Fruit fly (Drosophila melanogaster) whole organism, wandering third instar larva: ENCODE measurements around the gene Sf3b3.

Source experiments
- Abd-B ChIP-seq: fragments of >200 bp; optimal IDR thresholded peaks from 2 replicates; lab custom pipeline; 2017; ENCODE audit warnings: missing biosample characterization, missing genetic modification characterization
- Dfd ChIP-seq: fragments of >200 bp; optimal IDR thresholded peaks from 2 replicates; lab custom pipeline; 2017; ENCODE audit warnings: missing biosample characterization, missing genetic modification characterization
- Hr78 ChIP-seq: fragments of >200 bp; optimal IDR thresholded peaks from 2 replicates; lab custom pipeline; 2017; ENCODE audit warnings: missing biosample characterization, missing genetic modification characterization
- br ChIP-seq: fragments of 200-800 bp; sonication (Bioruptor generic); optimal IDR thresholded peaks from 2 replicates; lab custom pipeline; 2016; ENCODE audit warnings: missing biosample characterization, missing genetic modification characterization
- ey ChIP-seq: fragments of 200-800 bp; sonication (Bioruptor generic); optimal IDR thresholded peaks from 2 replicates; lab custom pipeline; 2016; ENCODE audit warnings: missing biosample characterization, missing genetic modification characterization
- fru ChIP-seq: fragments of 200-800 bp; sonication (Bioruptor generic); optimal IDR thresholded peaks from 3 replicates; lab custom pipeline; 2016; ENCODE audit warnings: missing biosample characterization, mild to moderate bottlenecking, missing genetic modification characterization
- lola ChIP-seq: fragments of >200 bp; optimal IDR thresholded peaks from 2 replicates; lab custom pipeline; 2017; ENCODE audit warnings: missing biosample characterization, missing genetic modification characterization
- pan ChIP-seq: fragments of >200 bp; optimal IDR thresholded peaks from 2 replicates; lab custom pipeline; 2017
- rgr ChIP-seq: fragments of 200-800 bp; sonication (Bioruptor generic); optimal IDR thresholded peaks from 3 replicates; lab custom pipeline; 2016; ENCODE audit warnings: missing biosample characterization, mild to moderate bottlenecking, missing genetic modification characterization
- tai ChIP-seq: sonication (Bioruptor generic); optimal IDR thresholded peaks from 2 replicates; lab custom pipeline; 2016; ENCODE audit warnings: missing biosample characterization, missing genetic modification characterization

DNA sequence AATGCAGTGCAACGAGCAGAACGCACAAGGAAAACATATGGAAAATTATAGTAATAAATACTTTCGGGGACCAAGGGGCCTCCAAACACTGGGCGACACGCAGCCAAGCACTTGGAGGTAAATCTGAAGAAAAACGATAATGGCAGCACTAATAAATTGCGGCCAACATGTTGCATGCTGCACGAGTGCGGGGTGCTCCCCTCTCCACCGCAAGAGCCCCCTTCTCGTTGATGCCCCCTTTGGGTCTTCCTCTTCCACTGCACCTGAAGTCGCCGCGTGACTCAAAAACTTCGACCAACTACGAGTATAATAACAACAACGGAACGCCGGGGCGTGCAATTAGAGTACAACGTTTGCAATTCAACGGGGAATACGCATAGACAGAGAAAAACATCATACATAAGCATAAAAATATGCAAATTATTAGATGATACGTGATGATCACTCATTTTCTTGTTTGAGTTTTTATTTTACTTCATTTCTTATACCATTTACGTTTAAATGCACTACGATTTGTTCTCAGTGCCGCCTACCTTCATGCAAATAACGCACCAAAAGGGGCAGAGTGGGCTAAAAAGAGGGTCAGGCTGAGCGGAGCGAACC, 31.2 kb downstream of the Sf3b3 start:
- TF ChIP-seq pan (lab: Kevin White, UChicago) = no peak
- TF ChIP-seq fru = peak; percentile 78
- peak; percentile 72 for TF ChIP-seq rgr
- TF ChIP-seq Hr78 (GFP tag; lab: Kevin White, UChicago) = no peak
- no peak for TF ChIP-seq Dfd (GFP tag; lab: Kevin White, UChicago)
- peak; percentile 65 for TF ChIP-seq br (GFP tag; lab: Kevin White, UChicago)
- TF ChIP-seq lola (GFP tag; lab: Kevin White, UChicago) = no peak
- peak; percentile 78 for TF ChIP-seq ey (GFP tag; lab: Kevin White, UChicago)
- TF ChIP-seq Abd-B (GFP tag; lab: Kevin White, UChicago) = no peak
- TF ChIP-seq tai (GFP tag; lab: Kevin White, UChicago) = peak; percentile 33
